Worm (Caenorhabditis elegans) whole organism, midembryonic: ENCODE results near the gene sra-3.

Experiments
- T22C8.4 ChIP-seq: fragments of 200-800 bp; sonication (Bioruptor generic); IDR thresholded peaks from 2 replicates; pipeline ENCODE4 v1.3.6; 2022; ENCODE audit warnings: missing genetic modification characterization, missing compliant biosample characterization
- cog-1 ChIP-seq: sonication (generic microtip); optimal IDR thresholded peaks from 2 replicates; lab custom pipeline; 2016; ENCODE audit warnings: missing genetic modification characterization, missing compliant biosample characterization
- flt-1 ChIP-seq: fragments of 200-800 bp; sonication (Bioruptor generic); IDR thresholded peaks from 2 replicates; pipeline ENCODE4 v1.3.6; 2022; ENCODE audit warnings: missing genetic modification characterization, missing compliant biosample characterization
- klf-2 ChIP-seq: fragments of 200-800 bp; sonication (Bioruptor generic); conservative IDR thresholded peaks from 2 replicates; pipeline ENCODE4 v1.3.6; 2022; ENCODE audit warnings: missing genetic modification reagents, missing genetic modification characterization, missing compliant biosample characterization
- med-1 ChIP-seq: sonication (generic microtip); optimal IDR thresholded peaks from 2 replicates; lab custom pipeline; 2017; ENCODE audit warnings: missing genetic modification characterization, mild to moderate bottlenecking, missing compliant biosample characterization, antibody characterized with exemption, missing genetic modification reagents; ENCODE audit not compliant: insufficient read depth
- ref-1 ChIP-seq: fragments of 200-800 bp; sonication (Bioruptor generic); conservative IDR thresholded peaks from 2 replicates; pipeline ENCODE4 v1.3.6; 2022; ENCODE audit warnings: missing genetic modification reagents, missing genetic modification characterization, missing compliant biosample characterization
- tab-1 ChIP-seq: fragments of 200-800 bp; sonication (Bioruptor generic); IDR thresholded peaks from 2 replicates; pipeline ENCODE4 v1.3.6; 2022; ENCODE audit warnings: missing genetic modification characterization, missing compliant biosample characterization
- ztf-23 ChIP-seq: fragments of 200-800 bp; sonication (Bioruptor generic); IDR thresholded peaks from 2 replicates; pipeline ENCODE4 v1.3.6; 2022; ENCODE audit warnings: missing genetic modification reagents, missing genetic modification characterization, missing compliant biosample characterization
- ztf-29 ChIP-seq: fragments of 200-800 bp; sonication (Bioruptor generic); IDR thresholded peaks from 2 replicates; pipeline ENCODE4 v1.3.6; 2022; ENCODE audit warnings: missing genetic modification reagents, missing genetic modification characterization, missing compliant biosample characterization

sra-3 gene

ce11 chrII:9507181-9507580 is 33.4 kb downstream of the sra-3 start, which contains the start of gene gcy-3:
TSS of gene gcy-3 (minus strand) at chrII:9507281.
- TF ChIP-seq flt-1 (GFP tag; lab: Robert Waterston, UW): no peak
- TF ChIP-seq tab-1 (GFP tag; lab: Robert Waterston, UW): no peak
- no peak for TF ChIP-seq ztf-23 (GFP tag; lab: Robert Waterston, UW)
- TF ChIP-seq T22C8.4: no peak
- TF ChIP-seq ref-1 (GFP tag; lab: Robert Waterston, UW): no peak
- no peak for TF ChIP-seq med-1 (GFP tag; lab: Kevin White, UChicago)
- no peak for TF ChIP-seq klf-2 (GFP tag; lab: Robert Waterston, UW)
- no peak for TF ChIP-seq cog-1
- no peak for TF ChIP-seq ztf-29

ce11 chrII:9501955-9502354 is 38.7 kb downstream of the sra-3 start:
- TF ChIP-seq klf-2 (GFP tag; lab: Robert Waterston, UW) (no peak), flt-1 (GFP tag; lab: Robert Waterston, UW) (no peak), ztf-23 (GFP tag; lab: Robert Waterston, UW) (no peak), T22C8.4 (no peak), ref-1 (GFP tag; lab: Robert Waterston, UW) (no peak), ztf-29 (no peak), cog-1 (no peak), med-1 (GFP tag; lab: Kevin White, UChicago) (no peak), tab-1 (GFP tag; lab: Robert Waterston, UW) (no peak)

- TF ChIP-seq T22C8.4: no peak
- TF ChIP-seq tab-1 (GFP tag; lab: Robert Waterston, UW): no peak
- TF ChIP-seq cog-1: no peak
These were observed 39.7 kb downstream of the sra-3 start for ce11 chrII:9500926-9501325.

ce11 chrII:9498589-9498988 is 42.0 kb downstream of the sra-3 start:
- no peak for TF ChIP-seq T22C8.4
- no peak for TF ChIP-seq tab-1 (GFP tag; lab: Robert Waterston, UW)
- TF ChIP-seq ztf-23 (GFP tag; lab: Robert Waterston, UW): no peak
- no peak for TF ChIP-seq flt-1 (GFP tag; lab: Robert Waterston, UW)
- TF ChIP-seq ztf-29: no peak

- TF ChIP-seq flt-1 (GFP tag; lab: Robert Waterston, UW) (no peak), ztf-29 (no peak), cog-1 (no peak), ztf-23 (GFP tag; lab: Robert Waterston, UW) (no peak), tab-1 (GFP tag; lab: Robert Waterston, UW) (no peak)
These were observed 43.3 kb downstream of the sra-3 start for ce11 chrII:9497309-9497708.

- TF ChIP-seq cog-1: no peak
- TF ChIP-seq tab-1 (GFP tag; lab: Robert Waterston, UW): no peak
- no peak for TF ChIP-seq flt-1 (GFP tag; lab: Robert Waterston, UW)
- no peak for TF ChIP-seq ztf-29
- no peak for TF ChIP-seq ztf-23 (GFP tag; lab: Robert Waterston, UW)
- no peak for TF ChIP-seq med-1 (GFP tag; lab: Kevin White, UChicago)
These were observed 47.2 kb downstream of the sra-3 start for ce11 chrII:9493242-9494058.

ce11 chrII:9491045-9491444 is 49.6 kb downstream of the sra-3 start:
- TF ChIP-seq klf-2 (GFP tag; lab: Robert Waterston, UW) (no peak), cog-1 (peak; percentile 67), tab-1 (GFP tag; lab: Robert Waterston, UW) (0 out of 2 replicates have a peak, but pooled peaks have one; percentile 34), ztf-23 (GFP tag; lab: Robert Waterston, UW) (no peak), med-1 (GFP tag; lab: Kevin White, UChicago) (no peak), T22C8.4 (no peak), flt-1 (GFP tag; lab: Robert Waterston, UW) (peak; percentile 42; the same call in 1 of the 2 replicates), ref-1 (GFP tag; lab: Robert Waterston, UW) (no peak), ztf-29 (no peak)

- no peak for TF ChIP-seq ref-1 (GFP tag; lab: Robert Waterston, UW)
These were observed 50.0 kb downstream of the sra-3 start for ce11 chrII:9490589-9490988.

- TF ChIP-seq flt-1 (GFP tag; lab: Robert Waterston, UW) (no peak), ztf-23 (GFP tag; lab: Robert Waterston, UW) (no peak), klf-2 (GFP tag; lab: Robert Waterston, UW) (no peak), med-1 (GFP tag; lab: Kevin White, UChicago) (no peak), T22C8.4 (no peak), ztf-29 (no peak), ref-1 (GFP tag; lab: Robert Waterston, UW) (no peak), tab-1 (GFP tag; lab: Robert Waterston, UW) (no peak)
These were observed 50.7 kb downstream of the sra-3 start for ce11 chrII:9489922-9490321.
